Fruit fly (Drosophila melanogaster): ENCODE measurements around the gene Atet.

Gene Atet

DNA sequence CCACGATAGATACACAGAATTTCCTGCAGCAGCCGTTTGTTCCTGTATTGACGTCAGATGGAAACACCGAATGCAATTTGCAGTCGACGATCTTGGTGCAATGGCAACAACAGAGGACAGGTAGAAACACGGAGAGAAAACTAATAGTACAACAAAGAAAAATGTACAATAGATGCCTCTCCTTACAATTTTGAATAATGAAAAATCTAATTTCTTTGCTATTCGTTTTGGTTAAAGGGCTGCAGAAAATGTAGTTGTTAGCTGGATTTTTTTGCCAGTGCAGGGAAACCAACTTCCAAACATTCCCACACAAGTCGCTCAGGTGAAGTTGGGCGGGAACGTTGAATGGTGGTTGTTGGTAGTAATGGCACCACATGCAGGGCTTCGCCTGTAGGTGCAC is 46.6 kb upstream of the Atet start (continued):
- TF ChIP-seq CG8924 (tag; optimal IDR thresholded peaks at IDR 0.05): peak; percentile 14
- TF ChIP-seq CG3726 (GFP tag; IDR thresholded peaks at IDR 0.05): no peak
- TF ChIP-seq pzg (GFP tag; optimal IDR thresholded peaks at IDR 0.05): no peak
- peak; percentile 6 for TF ChIP-seq CG12391 (tag; optimal IDR thresholded peaks at IDR 0.05)
- peak; percentile 43 for TF ChIP-seq CG1603 (tag; optimal IDR thresholded peaks at IDR 0.05)
- TF ChIP-seq croc (GFP tag; conservative IDR thresholded peaks at IDR 0.05): peak; percentile 22; the same call in 1 of the 3 replicates
- TF ChIP-seq zf30C (GFP tag; optimal IDR thresholded peaks at IDR 0.05): peak; percentile 84
- TF ChIP-seq CG4282 (GFP tag; optimal IDR thresholded peaks at IDR 0.05): no peak
- no peak for TF ChIP-seq gcm (GFP tag; optimal IDR thresholded peaks at IDR 0.05)
- TF ChIP-seq CG10979 (tag; optimal IDR thresholded peaks at IDR 0.05): peak; percentile 53
- peak; percentile 2 for TF ChIP-seq fd102C (GFP tag; optimal IDR thresholded peaks at IDR 0.05)
- peak; percentile 69 for TF ChIP-seq nom (GFP tag; optimal IDR thresholded peaks at IDR 0.05)
- TF ChIP-seq HmgZ (tag; optimal IDR thresholded peaks at IDR 0.05): no peak
- TF ChIP-seq nmo (GFP tag; optimal IDR thresholded peaks at IDR 0.05): peak; percentile 12
- TF ChIP-seq CG14710 (tag; optimal IDR thresholded peaks at IDR 0.05): peak; percentile 9
- peak in 1 of 3 experiments; percentile 44 for TF ChIP-seq lola (GFP tag; optimal IDR thresholded peaks at IDR 0.05)
- peak; percentile 38 for TF ChIP-seq CG18262 (tag; optimal IDR thresholded peaks at IDR 0.05)
- TF ChIP-seq phol (tag; optimal IDR thresholded peaks at IDR 0.05): peak; percentile 28
- peak; percentile 50 for TF ChIP-seq dmrt11E (tag; optimal IDR thresholded peaks at IDR 0.05)
- TF ChIP-seq tll (GFP tag; optimal IDR thresholded peaks at IDR 0.05): peak in 1 of 2 experiments; percentile 78
- TF ChIP-seq maf-S (GFP tag; optimal IDR thresholded peaks at IDR 0.05): no peak
- TF ChIP-seq CG12219 (GFP tag; optimal IDR thresholded peaks at IDR 0.05): no peak
- TF ChIP-seq chn (GFP tag; optimal IDR thresholded peaks at IDR 0.05): no peak
- peak; percentile 49; the same call in 1 of the 2 replicates for TF ChIP-seq CG10959 (GFP tag; IDR thresholded peaks at IDR 0.05)
- TF ChIP-seq CG31441 (GFP tag; IDR thresholded peaks at IDR 0.05): 0 out of 2 replicates have a peak, but pooled peaks have one; percentile 21
- TF ChIP-seq CG2712 (tag; optimal IDR thresholded peaks at IDR 0.05): peak; percentile 45
- no peak for TF ChIP-seq Dll (GFP tag; IDR thresholded peaks at IDR 0.05; ENCODE audit: partially characterized antibody)
- TF ChIP-seq eve (GFP tag; optimal IDR thresholded peaks at IDR 0.05): peak in 1 of 2 experiments; percentile 8
- no peak for TF ChIP-seq B-H2 (GFP tag; optimal IDR thresholded peaks at IDR 0.05)
- peak; percentile 65 for TF ChIP-seq zen (tag; optimal IDR thresholded peaks at IDR 0.05)
- TF ChIP-seq CG10267 (tag; optimal IDR thresholded peaks at IDR 0.05): peak; percentile 24
- no peak for TF ChIP-seq CG1024 (GFP tag; IDR thresholded peaks at IDR 0.05)
- peak; percentile 37; the same call in 1 of the 2 replicates for TF ChIP-seq CG32772 (GFP tag; IDR thresholded peaks at IDR 0.05)
- no peak for TF ChIP-seq cato (GFP tag; optimal IDR thresholded peaks at IDR 0.05; ENCODE audit: borderline replicate concordance)
- peak; percentile 24 for TF ChIP-seq Neu2 (GFP tag; optimal IDR thresholded peaks at IDR 0.05; ENCODE audit: borderline replicate concordance)
- peak; percentile 68 for TF ChIP-seq lbe (GFP tag; optimal IDR thresholded peaks at IDR 0.05)
- TF ChIP-seq Myb (GFP tag; optimal IDR thresholded peaks at IDR 0.05): no peak
- peak; percentile 38 to 62 for TF ChIP-seq bsh (GFP tag; optimal IDR thresholded peaks at IDR 0.05)
- 0 out of 2 replicates have a peak, but pooled peaks have one; percentile 23 for TF ChIP-seq CG4360 (GFP tag; IDR thresholded peaks at IDR 0.05)
- no peak for TF ChIP-seq BtbVII (GFP tag; optimal IDR thresholded peaks at IDR 0.05)
- TF ChIP-seq tna (GFP tag; IDR thresholded peaks at IDR 0.05; ENCODE audit: partially characterized antibody): no peak
- TF ChIP-seq Blimp-1 (GFP tag; optimal IDR thresholded peaks at IDR 0.05): peak; percentile 8
- TF ChIP-seq Adf1 (GFP tag; IDR thresholded peaks at IDR 0.05): no peak
- TF ChIP-seq CG17328 (GFP tag; IDR thresholded peaks at IDR 0.05): peak; percentile 26; the same call in 1 of the 2 replicates
- TF ChIP-seq CG8281 (tag; optimal IDR thresholded peaks at IDR 0.05): no peak
- TF ChIP-seq fd3F (GFP tag; optimal IDR thresholded peaks at IDR 0.05): no peak

All from whole organism, embryonic.